Worm (Caenorhabditis elegans): ENCODE results near the gene rpb-9.

The rpb-9 gene

ce11 chrV:8010846-8011245 is 1.3 kb downstream of the rpb-9 start, which contains the start of gene lmtr-2:
Gene lmtr-2, minus strand, starts transcription at chrV:8011106.
- TF ChIP-seq nhr-85 (tag) = no peak
- peak; percentile 22 for TF ChIP-seq ama-1 (optimal IDR thresholded peaks at IDR 0.05)

DNA sequence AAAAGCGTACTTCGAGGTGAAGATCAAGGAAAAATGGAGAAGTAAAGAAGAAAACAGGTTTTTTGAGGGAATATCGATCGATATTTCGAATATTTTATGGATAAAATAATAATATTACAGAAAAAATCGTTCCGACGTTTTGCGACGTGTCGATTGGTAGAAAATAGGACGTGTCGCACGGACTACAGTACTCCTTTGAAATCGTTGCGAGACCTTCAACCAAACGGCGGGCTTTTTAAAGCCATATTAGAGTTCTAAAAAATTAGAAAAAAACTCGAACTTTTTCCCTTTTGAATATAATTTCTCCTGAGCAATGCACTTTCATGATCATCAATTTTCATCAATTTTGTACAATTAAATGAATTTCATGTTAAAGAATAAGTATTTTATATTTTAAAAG is 2.0 kb downstream of the rpb-9 start, which contains the start of gene Y97E10AR.4:
Y97E10AR.4 (minus strand) TSS at position 131 of the 400 bp plus-strand sequence.
- no peak for TF ChIP-seq C16A3.4 (tag; optimal IDR thresholded peaks at IDR 0.05)
- TF ChIP-seq nhr-85 (tag) = peak; percentile 42

- TF ChIP-seq mdl-1 (tag; optimal IDR thresholded peaks at IDR 0.05) (no peak), pax-3 (tag; optimal IDR thresholded peaks at IDR 0.05) (no peak), egl-13 (tag; optimal IDR thresholded peaks at IDR 0.05) (no peak), unc-62 (GFP tag; optimal IDR thresholded peaks at IDR 0.05) (no peak), ceh-8 (GFP tag; optimal IDR thresholded peaks at IDR 0.05) (no peak), mef-2 (tag; optimal IDR thresholded peaks at IDR 0.05) (no peak)
These were observed 4.5 kb downstream of the rpb-9 start, which contains the start of gene Y97E10AR.3 for ce11 chrV:8007460-8008292. Gene Y97E10AR.3, minus strand, starts transcription at chrV:8007510.

ce11 chrV:8005000-8005399 is 7.1 kb downstream of the rpb-9 start, which contains the start of gene Y97E10AR.8:
Gene Y97E10AR.8, plus strand, starts transcription at chrV:8005300.
- TF ChIP-seq fkh-8 (tag; optimal IDR thresholded peaks at IDR 0.05) (no peak), elt-2 (tag; optimal IDR thresholded peaks at IDR 0.05) (no peak), lir-3 (tag; optimal IDR thresholded peaks at IDR 0.05; ENCODE audit: poor library complexity) (no peak), irx-1 (tag; optimal IDR thresholded peaks at IDR 0.05) (no peak), nhr-19 (GFP tag; conservative IDR thresholded peaks at IDR 0.05) (no peak), jun-1 (tag; optimal IDR thresholded peaks at IDR 0.05) (no peak), sup-37 (GFP tag; optimal IDR thresholded peaks at IDR 0.05) (no peak), nhr-47 (tag; optimal IDR thresholded peaks at IDR 0.05) (no peak), skn-1 (tag; optimal IDR thresholded peaks at IDR 0.05) (no peak), grh-1 (GFP tag; IDR thresholded peaks at IDR 0.05) (no peak), snu-23 (GFP tag; optimal IDR thresholded peaks at IDR 0.05) (no peak), dpl-1 (GFP tag; optimal IDR thresholded peaks at IDR 0.05) (no peak), tlp-1 (tag; optimal IDR thresholded peaks at IDR 0.05) (no peak), isw-1 (GFP tag; IDR thresholded peaks at IDR 0.05) (no peak), lin-13 (GFP tag; optimal IDR thresholded peaks at IDR 0.05) (no peak)

- TF ChIP-seq efl-1 (optimal IDR thresholded peaks at IDR 0.05) = peak; percentile 66 to 68
- peak; percentile 50 to 96 for TF ChIP-seq efl-1 (GFP tag; optimal IDR thresholded peaks at IDR 0.05 in 1 of 2)
- peak; percentile 43 to 58 (median 49) for TF ChIP-seq dpl-1 (GFP tag; optimal IDR thresholded peaks at IDR 0.05)
- peak; percentile 93 for TF ChIP-seq fkh-8 (tag; optimal IDR thresholded peaks at IDR 0.05)
- no peak for TF ChIP-seq nhr-84 (tag; optimal IDR thresholded peaks at IDR 0.05)
- TF ChIP-seq nhr-12 (tag; optimal IDR thresholded peaks at IDR 0.05) = no peak
- TF ChIP-seq ces-1 (GFP tag; optimal IDR thresholded peaks at IDR 0.05) = no peak
- peak; percentile 75 for TF ChIP-seq pag-3 (tag; optimal IDR thresholded peaks at IDR 0.05; ENCODE audit: borderline replicate concordance, insufficient read depth)
- TF ChIP-seq C16A3.4 (tag; optimal IDR thresholded peaks at IDR 0.05) = peak; percentile 73
- peak; percentile 77 for TF ChIP-seq nhr-77 (tag; optimal IDR thresholded peaks at IDR 0.05)
- peak; percentile 51 for TF ChIP-seq lin-39 (tag; optimal IDR thresholded peaks at IDR 0.05)
- no peak for TF ChIP-seq fos-1 (tag; optimal IDR thresholded peaks at IDR 0.05)
- TF ChIP-seq aha-1 (tag; optimal IDR thresholded peaks at IDR 0.05) = no peak
- peak in 1 of 6 experiments; percentile 7 for TF ChIP-seq elt-3 (tag; optimal IDR thresholded peaks at IDR 0.05)
- peak; percentile 45 for TF ChIP-seq fkh-4 (tag; optimal IDR thresholded peaks at IDR 0.05; ENCODE audit: borderline replicate concordance)
- TF ChIP-seq ceh-82 (tag; optimal IDR thresholded peaks at IDR 0.05) = peak in 2 of 3 experiments; percentile 17 to 68
- no peak for TF ChIP-seq nhr-76 (tag; optimal IDR thresholded peaks at IDR 0.05)
- peak; percentile 50 for TF ChIP-seq lin-13 (GFP tag; optimal IDR thresholded peaks at IDR 0.05)
- no peak for TF ChIP-seq sox-4 (tag; optimal IDR thresholded peaks at IDR 0.05)
- TF ChIP-seq lir-3 (tag; optimal IDR thresholded peaks at IDR 0.05; ENCODE audit: poor library complexity) = peak; percentile 70
- peak; percentile 13 for TF ChIP-seq lin-15B (tag; optimal IDR thresholded peaks at IDR 0.05)
- TF ChIP-seq fkh-10 (GFP tag; optimal IDR thresholded peaks at IDR 0.05) = peak; percentile 57
- peak; percentile 86 for TF ChIP-seq nhr-47 (tag; optimal IDR thresholded peaks at IDR 0.05)
- peak; percentile 25 for TF ChIP-seq F16B12.6 (tag; optimal IDR thresholded peaks at IDR 0.05)
- no peak for TF ChIP-seq unc-30 (tag; optimal IDR thresholded peaks at IDR 0.05)
These were observed 11.1 kb downstream of the rpb-9 start, which contains the start of gene Y97E10AR.1 for ce11 chrV:8000929-8001513. Gene Y97E10AR.1, plus strand, starts transcription at chrV:8001463.

All from whole organism, L1 larva.